1 worm cellular context compared by ENCODE assay signal in genomic region chrX:3495776-3496175, ce11.
TF ChIP-seq lines count a peak whose summit lies in the region.

TSS of gene glt-1 (plus strand) at chrX:3496026.

TF ChIP-seq in whole organism, L1 larva, 84 proteins besides CTCF, POLR2A, EP300 and RAD21 (continued from another document):
- TF ChIP-seq nhr-71 (tag; optimal IDR thresholded peaks at IDR 0.05; lab: Kevin White, UChicago) (peak; percentile 28), ets-5 (GFP tag; IDR thresholded peaks at IDR 0.05; lab: Robert Waterston, UW) (no peak), aly-2 (tag; optimal IDR thresholded peaks at IDR 0.05; lab: Kevin White, UChicago) (no peak), fkh-4 (tag; optimal IDR thresholded peaks at IDR 0.05; lab: Kevin White, UChicago; ENCODE audit: borderline replicate concordance) (no peak), zip-4 (GFP tag; optimal IDR thresholded peaks at IDR 0.05; lab: Kevin White, UChicago) (no peak), nhr-20 (tag; optimal IDR thresholded peaks at IDR 0.05; lab: Kevin White, UChicago) (peak; percentile 20), hlh-4 (tag; optimal IDR thresholded peaks at IDR 0.05; lab: Kevin White, UChicago) (no peak), tbx-2 (tag; optimal IDR thresholded peaks at IDR 0.05; lab: Kevin White, UChicago) (peak; percentile 17), lir-3 (tag; optimal IDR thresholded peaks at IDR 0.05; lab: Kevin White, UChicago; ENCODE audit: poor library complexity) (no peak), C16A3.4 (tag; optimal IDR thresholded peaks at IDR 0.05; lab: Kevin White, UChicago) (no peak), snu-23 (GFP tag; optimal IDR thresholded peaks at IDR 0.05; lab: Kevin White, UChicago) (peak; percentile 37), ces-1 (GFP tag; optimal IDR thresholded peaks at IDR 0.05; lab: Kevin White, UChicago) (no peak)
